Worm (Caenorhabditis elegans): Measurements from ENCODE around the gene kin-29.

The kin-29 gene

DNA sequence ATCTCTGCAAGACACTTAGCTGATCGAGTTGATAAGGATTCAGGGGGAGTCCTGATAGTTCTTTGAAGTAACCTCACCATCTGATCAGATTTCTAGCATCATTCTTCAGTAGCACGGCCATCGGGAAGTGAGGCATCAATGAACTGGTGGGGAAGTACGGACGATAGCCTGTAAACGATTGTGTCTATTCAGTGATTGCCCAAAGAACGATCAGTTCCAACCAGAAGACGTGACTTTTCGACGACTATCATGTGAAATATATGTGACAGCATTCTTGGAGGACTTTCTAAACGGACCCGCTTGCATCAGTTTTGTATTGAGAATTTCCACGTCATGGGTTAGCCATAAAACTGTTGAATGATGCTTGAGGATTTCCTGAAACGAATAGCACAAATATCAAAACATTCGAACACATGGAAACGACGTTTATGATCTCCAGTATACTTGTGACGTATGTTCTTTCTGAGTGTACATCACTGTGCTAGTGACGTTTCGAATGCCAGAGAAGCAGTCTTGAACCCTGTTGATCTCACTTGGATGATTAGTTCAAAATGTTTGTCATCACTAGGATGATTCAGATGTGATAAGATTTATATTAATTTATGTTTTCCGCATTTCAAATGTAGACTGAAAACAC is 40.9 kb upstream of the kin-29 start (continued):
- no peak for TF ChIP-seq zag-1 (tag; optimal IDR thresholded peaks at IDR 0.05)
- no peak for TF ChIP-seq hmg-1.1 (GFP tag; IDR thresholded peaks at IDR 0.05)
- TF ChIP-seq tra-1 (GFP tag; IDR thresholded peaks at IDR 0.05) = no peak
- no peak for TF ChIP-seq lin-29 (GFP tag; IDR thresholded peaks at IDR 0.05)
- no peak for TF ChIP-seq attf-4 (tag; optimal IDR thresholded peaks at IDR 0.05)
- no peak for TF ChIP-seq ceh-82 (tag; optimal IDR thresholded peaks at IDR 0.05)
- TF ChIP-seq nhr-28 (tag; optimal IDR thresholded peaks at IDR 0.05) = peak; percentile 55
- no peak for TF ChIP-seq nhr-77 (tag; optimal IDR thresholded peaks at IDR 0.05)
- no peak for TF ChIP-seq unc-39 (tag; optimal IDR thresholded peaks at IDR 0.05)
- TF ChIP-seq lin-15B (tag; optimal IDR thresholded peaks at IDR 0.05) = no peak
- no peak for TF ChIP-seq nhr-41 (GFP tag; IDR thresholded peaks at IDR 0.05)
- TF ChIP-seq spr-3 (GFP tag; optimal IDR thresholded peaks at IDR 0.05) = no peak
- TF ChIP-seq dmd-9 (GFP tag; IDR thresholded peaks at IDR 0.05) = no peak
- TF ChIP-seq mep-1 (tag; optimal IDR thresholded peaks at IDR 0.05) = no peak
- no peak for TF ChIP-seq nhr-237 (tag; optimal IDR thresholded peaks at IDR 0.05)
- no peak for TF ChIP-seq nhr-11 (tag; optimal IDR thresholded peaks at IDR 0.05)
- TF ChIP-seq nhr-48 (tag; optimal IDR thresholded peaks at IDR 0.05) = peak; percentile 71
- TF ChIP-seq lin-1 (GFP tag; IDR thresholded peaks at IDR 0.05) = no peak
- no peak for TF ChIP-seq sdz-12 (GFP tag; optimal IDR thresholded peaks at IDR 0.05)
- no peak for TF ChIP-seq nhr-76 (tag; optimal IDR thresholded peaks at IDR 0.05)
- 0 out of 2 replicates have a peak, but pooled peaks have one; percentile 9 for TF ChIP-seq nhr-42 (GFP tag; IDR thresholded peaks at IDR 0.05)
- no peak for TF ChIP-seq egl-27 (tag; optimal IDR thresholded peaks at IDR 0.05)
- TF ChIP-seq gei-8 (GFP tag; optimal IDR thresholded peaks at IDR 0.05) = no peak
- no peak for TF ChIP-seq daf-16 (GFP tag; optimal IDR thresholded peaks at IDR 0.05)
- TF ChIP-seq daf-16 (tag; optimal IDR thresholded peaks at IDR 0.05) = no peak
- no peak for TF ChIP-seq ZK337.2 (GFP tag; IDR thresholded peaks at IDR 0.05)
- TF ChIP-seq F26F4.8 (GFP tag; conservative IDR thresholded peaks at IDR 0.05) = no peak
- peak; percentile 79 for TF ChIP-seq aha-1 (tag)
- TF ChIP-seq snpc-1.2 (GFP tag; IDR thresholded peaks at IDR 0.05) = no peak
- no peak for TF ChIP-seq vab-7 (GFP tag; IDR thresholded peaks at IDR 0.05)
- TF ChIP-seq zip-2 (tag; optimal IDR thresholded peaks at IDR 0.05) = no peak

DNA sequence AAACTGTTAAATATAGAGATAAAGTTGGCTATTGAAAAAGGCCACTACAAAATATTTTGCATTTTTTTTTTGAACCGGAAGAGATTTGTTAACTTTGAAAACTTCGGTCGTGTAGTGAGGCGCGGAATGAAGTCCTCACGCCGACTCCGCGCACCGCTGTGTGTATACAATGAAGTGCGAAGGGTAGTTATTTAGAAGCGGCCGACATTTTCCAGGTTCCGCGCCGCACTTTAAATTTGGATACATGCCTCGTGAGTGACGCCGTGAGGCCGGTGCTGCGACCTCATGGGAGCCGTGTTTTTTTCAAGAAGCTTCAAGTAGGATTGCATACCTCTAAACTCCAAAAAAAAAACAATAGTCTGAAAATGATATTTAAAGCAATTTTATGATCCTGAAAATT is 39.6 kb upstream of the kin-29 start:
- 0 out of 2 replicates have a peak, but pooled peaks have one; percentile 40 for TF ChIP-seq snpc-1.2 (GFP tag; IDR thresholded peaks at IDR 0.05)
- no peak for TF ChIP-seq vab-7 (GFP tag; IDR thresholded peaks at IDR 0.05)
- no peak for TF ChIP-seq nhr-6 (tag; optimal IDR thresholded peaks at IDR 0.05)
- TF ChIP-seq fos-1 (tag; optimal IDR thresholded peaks at IDR 0.05) = no peak
- no peak for TF ChIP-seq lin-38 (GFP tag; IDR thresholded peaks at IDR 0.05)
- TF ChIP-seq F44E2.7 (GFP tag; IDR thresholded peaks at IDR 0.05) = no peak
- no peak for TF ChIP-seq duxl-1 (tag; optimal IDR thresholded peaks at IDR 0.05; ENCODE audit: poor library complexity)
- TF ChIP-seq R02D3.7 (tag; optimal IDR thresholded peaks at IDR 0.05) = no peak
- 0 out of 2 replicates have a peak, but pooled peaks have one; percentile 58 for TF ChIP-seq nhr-42 (GFP tag; IDR thresholded peaks at IDR 0.05)
- TF ChIP-seq zip-2 (tag; optimal IDR thresholded peaks at IDR 0.05) = no peak
- TF ChIP-seq tag-97 (GFP tag; IDR thresholded peaks at IDR 0.05) = no peak
- no peak for TF ChIP-seq lim-7 (GFP tag; IDR thresholded peaks at IDR 0.05)
- TF ChIP-seq nhr-41 (GFP tag; IDR thresholded peaks at IDR 0.05) = no peak
- TF ChIP-seq lin-1 (GFP tag; IDR thresholded peaks at IDR 0.05) = no peak
- TF ChIP-seq aly-2 (tag; optimal IDR thresholded peaks at IDR 0.05) = no peak
- TF ChIP-seq ces-1 (GFP tag; optimal IDR thresholded peaks at IDR 0.05) = no peak
- peak; percentile 73 for TF ChIP-seq snpc-4 (tag; optimal IDR thresholded peaks at IDR 0.05)
- TF ChIP-seq mdt-29 (GFP tag; IDR thresholded peaks at IDR 0.05) = 0 out of 2 replicates have a peak, but pooled peaks have one; percentile 19
- no peak for TF ChIP-seq lin-39 (tag; optimal IDR thresholded peaks at IDR 0.05)
- TF ChIP-seq mdl-1 (tag; optimal IDR thresholded peaks at IDR 0.05) = no peak
- no peak for TF ChIP-seq ama-1 (optimal IDR thresholded peaks at IDR 0.05)
- TF ChIP-seq dmd-8 (GFP tag; IDR thresholded peaks at IDR 0.05) = no peak
- no peak for TF ChIP-seq mxl-3 (GFP tag; optimal IDR thresholded peaks at IDR 0.05)
- no peak for TF ChIP-seq lir-3 (tag; optimal IDR thresholded peaks at IDR 0.05)
- TF ChIP-seq daf-19 (GFP tag; conservative IDR thresholded peaks at IDR 0.05) = no peak
- no peak for TF ChIP-seq mep-1 (tag; optimal IDR thresholded peaks at IDR 0.05)
- no peak for TF ChIP-seq D1046.2 (GFP tag; IDR thresholded peaks at IDR 0.05)

Measured in whole organism, L4 larva.